Fruit fly (Drosophila melanogaster): ENCODE measurements around the gene Ir7f.

Gene Ir7f

dm6 chrX:7908239-7909068 lies 24.6 kb upstream of the Ir7f start, which contains the start of the genes dpr14 and spidey (continued):
- TF ChIP-seq Vsx1 (GFP tag; optimal IDR thresholded peaks at IDR 0.05) (peak; percentile 82), Abd-B (GFP tag; optimal IDR thresholded peaks at IDR 0.05) (peak; percentile 78), Lpt (GFP tag; optimal IDR thresholded peaks at IDR 0.05) (no peak), peb (GFP tag; IDR thresholded peaks at IDR 0.05) (peak; percentile 78), CG32767 (GFP tag; IDR thresholded peaks at IDR 0.05) (peak; percentile 88), knrl (GFP tag; IDR thresholded peaks at IDR 0.05; ENCODE audit: partially characterized antibody) (no peak), Bgb (GFP tag; IDR thresholded peaks at IDR 0.05; ENCODE audit: partially characterized antibody) (peak; percentile 28; the same call in 1 of the 2 replicates), vnd (GFP tag; IDR thresholded peaks at IDR 0.05; ENCODE audit: partially characterized antibody) (no peak; the same call in 2 of the 3 replicates), ftz-f1 (GFP tag; optimal IDR thresholded peaks at IDR 0.05) (peak; percentile 28), CoRest (tag; optimal IDR thresholded peaks at IDR 0.05) (peak; percentile 92), Blimp-1 (GFP tag; optimal IDR thresholded peaks at IDR 0.05) (peak; percentile 86), Scr (GFP tag; IDR thresholded peaks at IDR 0.05; ENCODE audit: partially characterized antibody) (peak; percentile 55), kah (GFP tag; optimal IDR thresholded peaks at IDR 0.05) (peak; percentile 69), CG15073 (GFP tag; optimal IDR thresholded peaks at IDR 0.05) (peak; percentile 59), CG9727 (GFP tag; optimal IDR thresholded peaks at IDR 0.05) (peak; percentile 88), lilli (GFP tag; optimal IDR thresholded peaks at IDR 0.05) (peak; percentile 92), CG31224 (GFP tag; IDR thresholded peaks at IDR 0.05) (peak; percentile 80), ERR (GFP tag; optimal IDR thresholded peaks at IDR 0.05) (peak; percentile 77), CG15696 (tag; optimal IDR thresholded peaks at IDR 0.05) (peak; percentile 68), usp (GFP tag; optimal IDR thresholded peaks at IDR 0.05) (no peak), vfl (GFP tag; optimal IDR thresholded peaks at IDR 0.05) (peak; percentile 80), NfI (GFP tag; optimal IDR thresholded peaks at IDR 0.05) (peak; percentile 91), CG12659 (GFP tag; optimal IDR thresholded peaks at IDR 0.05) (peak; percentile 92), CG11456 (GFP tag; IDR thresholded peaks at IDR 0.05) (peak; percentile 90), CG16779 (GFP tag; IDR thresholded peaks at IDR 0.05) (peak; percentile 81), pan (optimal IDR thresholded peaks at IDR 0.05) (no peak), pan (GFP tag; optimal IDR thresholded peaks at IDR 0.05 in 1 of 2, IDR thresholded peaks at IDR 0.05 in 1 of 2) (peak in 1 of 2 experiments; percentile 90), nmo (GFP tag; optimal IDR thresholded peaks at IDR 0.05) (peak; percentile 93), Awh (GFP tag; IDR thresholded peaks at IDR 0.05) (peak; percentile 79), repo (GFP tag; optimal IDR thresholded peaks at IDR 0.05) (peak; percentile 74), gem (tag; optimal IDR thresholded peaks at IDR 0.05) (peak; percentile 94), gsb (GFP tag; IDR thresholded peaks at IDR 0.05) (peak; percentile 85), chif (GFP tag; optimal IDR thresholded peaks at IDR 0.05) (peak; percentile 80 to 87), CG18011 (GFP tag; optimal IDR thresholded peaks at IDR 0.05) (peak; percentile 71), dysf (GFP tag; IDR thresholded peaks at IDR 0.05) (peak; percentile 93), Opbp (GFP tag; IDR thresholded peaks at IDR 0.05; ENCODE audit: partially characterized antibody) (0 out of 3 replicates have a peak, but pooled peaks have one; percentile 7), danr (GFP tag; IDR thresholded peaks at IDR 0.05) (peak; percentile 84), zen2 (GFP tag; IDR thresholded peaks at IDR 0.05; ENCODE audit: partially characterized antibody) (no peak), CG15269 (tag; optimal IDR thresholded peaks at IDR 0.05) (peak; percentile 94), CrebB (tag; optimal IDR thresholded peaks at IDR 0.05) (peak; percentile 87), CG13296 (GFP tag; optimal IDR thresholded peaks at IDR 0.05) (peak; percentile 92), Camta (GFP tag; optimal IDR thresholded peaks at IDR 0.05) (peak; percentile 83), C15 (GFP tag; IDR thresholded peaks at IDR 0.05) (peak; percentile 71; the same call in 1 of the 3 replicates), croc (GFP tag; conservative IDR thresholded peaks at IDR 0.05) (peak; percentile 75), sr (GFP tag; IDR thresholded peaks at IDR 0.05) (peak; percentile 51; the same call in 1 of the 3 replicates), Adf1 (GFP tag; IDR thresholded peaks at IDR 0.05) (peak; percentile 83; the same call in 1 of the 2 replicates), otp (GFP tag; IDR thresholded peaks at IDR 0.05) (peak; percentile 48; the same call in 1 of the 3 replicates), lmd (GFP tag; IDR thresholded peaks at IDR 0.05) (peak; percentile 91)
